Worm (Caenorhabditis elegans) whole organism, late embryonic: ENCODE measurements around the gene F14D2.8.

ENCODE experiments used
- K09A11.1 ChIP-seq: sonication (generic microtip); optimal IDR thresholded peaks from 2 replicates; lab custom pipeline; 2017; ENCODE audit warnings: antibody characterized with exemption, mild to moderate bottlenecking, missing genetic modification characterization, missing compliant biosample characterization; ENCODE audit not compliant: insufficient read depth
- T23F11.4 ChIP-seq: fragments of 200-800 bp; sonication (Bioruptor generic); optimal IDR thresholded peaks from 2 replicates; lab custom pipeline; 2018; ENCODE audit warnings: mild to moderate bottlenecking, missing genetic modification characterization, missing compliant biosample characterization
- ahr-1 ChIP-seq: sonication (generic microtip); optimal IDR thresholded peaks from 2 replicates; lab custom pipeline; 2016; ENCODE audit warnings: missing genetic modification characterization, missing compliant biosample characterization
- ama-1 ChIP-seq: fragments of 150-350 bp; optimal IDR thresholded peaks from 2 replicates; lab custom pipeline; 2014
- ceh-22 ChIP-seq: sonication (generic microtip); optimal IDR thresholded peaks from 2 replicates; lab custom pipeline; 2017; ENCODE audit warnings: missing biosample characterization, missing genetic modification characterization
- ceh-31 ChIP-seq: sonication (generic microtip); optimal IDR thresholded peaks from 2 replicates; lab custom pipeline; 2016; ENCODE audit warnings: missing genetic modification characterization, missing compliant biosample characterization
- ceh-9 ChIP-seq: sonication (generic microtip); optimal IDR thresholded peaks from 2 replicates; lab custom pipeline; 2016; ENCODE audit warnings: mild to moderate bottlenecking, missing genetic modification characterization, inconsistent platforms, missing compliant biosample characterization
- hlh-30 ChIP-seq: sonication (generic microtip); optimal IDR thresholded peaks from 2 replicates; lab custom pipeline; 2017; ENCODE audit warnings: antibody characterized with exemption, missing genetic modification characterization, missing compliant biosample characterization; ENCODE audit not compliant: insufficient read depth
- lin-11 ChIP-seq: fragments of 200-800 bp; sonication (Bioruptor generic); optimal IDR thresholded peaks from 2 replicates; lab custom pipeline; 2018; ENCODE audit warnings: mild to moderate bottlenecking, missing genetic modification characterization, missing compliant biosample characterization
- pha-2 ChIP-seq: sonication (generic microtip); optimal IDR thresholded peaks from 2 replicates; lab custom pipeline; 2017; ENCODE audit warnings: mild to moderate bottlenecking, missing genetic modification characterization, missing compliant biosample characterization
- pha-4 ChIP-seq: fragments of 150-350 bp; optimal IDR thresholded peaks from 2 replicates; lab custom pipeline; 2018; ENCODE audit warnings: missing biosample characterization, missing genetic modification reagents, missing genetic modification characterization
- sox-2 ChIP-seq: fragments of 200-800 bp; sonication (Bioruptor generic); IDR thresholded peaks from 2 replicates; pipeline ENCODE4 v1.3.6; 2022; ENCODE audit warnings: missing genetic modification reagents, missing genetic modification characterization, missing compliant biosample characterization

- TF ChIP-seq pha-4 (tag; lab: Kevin White, UChicago) (no peak), K09A11.1 (tag; lab: Kevin White, UChicago) (no peak), hlh-30 (tag; lab: Kevin White, UChicago) (no peak), ama-1 (lab: Kevin White, UChicago) (no peak), T23F11.4 (no peak), ahr-1 (tag; lab: Kevin White, UChicago) (no peak), sox-2 (GFP tag; lab: Robert Waterston, UW) (no peak), lin-11 (tag; lab: Kevin White, UChicago) (no peak), pha-2 (tag; lab: Kevin White, UChicago) (no peak), ceh-22 (no peak), ceh-31 (tag; lab: Kevin White, UChicago) (no peak), ceh-9 (no peak)
These were observed at the start of gene F14D2.8 for ce11 chrII:3349820-3350291.
